Worm (Caenorhabditis elegans) whole organism, young adult: ENCODE measurements around the gene W05E10.5.
A peak's percentile ranks its signal among the peaks of the same experiment; 100 is the strongest.

Experiments
- B0019.2 ChIP-seq: fragments of 200-800 bp; sonication (Bioruptor generic); conservative IDR thresholded peaks from 2 replicates; pipeline ENCODE4 v1.3.6; 2022; ENCODE audit warnings: missing genetic modification reagents, missing genetic modification characterization, missing compliant biosample characterization
- B0336.3 ChIP-seq: fragments of 200-800 bp; sonication (Bioruptor generic); IDR thresholded peaks from 2 replicates; pipeline ENCODE4 v1.3.6; 2022; ENCODE audit warnings: missing genetic modification characterization, missing compliant biosample characterization
- F52B5.7 ChIP-seq: sonication (generic microtip); optimal IDR thresholded peaks from 2 replicates; lab custom pipeline; 2016; ENCODE audit warnings: mild to moderate bottlenecking, missing genetic modification characterization, missing compliant biosample characterization
- F55B11.4 ChIP-seq: sonication (generic microtip); optimal IDR thresholded peaks from 2 replicates; lab custom pipeline; 2016; ENCODE audit warnings: missing compliant biosample characterization, missing genetic modification characterization, borderline replicate concordance; ENCODE audit not compliant: insufficient read depth
- F57C9.4 ChIP-seq: sonication (generic microtip); optimal IDR thresholded peaks from 2 replicates; lab custom pipeline; 2017; ENCODE audit warnings: mild to moderate bottlenecking, missing genetic modification characterization, missing compliant biosample characterization
- K12H6.12 ChIP-seq: fragments of 200-800 bp; sonication (Bioruptor generic); optimal IDR thresholded peaks from 2 replicates; lab custom pipeline; 2018; ENCODE audit warnings: mild to moderate bottlenecking, missing genetic modification characterization, missing compliant biosample characterization
- Y53G8AR.9 ChIP-seq: fragments of 200-800 bp; sonication (Bioruptor generic); conservative IDR thresholded peaks from 2 replicates; pipeline ENCODE4 v1.3.6; 2022; ENCODE audit warnings: missing genetic modification reagents, missing genetic modification characterization, missing compliant biosample characterization
- Y56A3A.18 ChIP-seq: fragments of 200-800 bp; sonication (Bioruptor generic); IDR thresholded peaks from 2 replicates; pipeline ENCODE4 v1.3.6; 2022; ENCODE audit warnings: missing genetic modification reagents, missing genetic modification characterization, missing compliant biosample characterization
- Y67H2A.10 ChIP-seq: fragments of 200-800 bp; sonication (Bioruptor generic); conservative IDR thresholded peaks from 2 replicates; pipeline ENCODE4 v1.3.6; 2022; ENCODE audit warnings: missing genetic modification reagents, missing genetic modification characterization, missing compliant biosample characterization
- Y79H2A.3 ChIP-seq: fragments of 200-800 bp; sonication (Bioruptor generic); conservative IDR thresholded peaks from 2 replicates; pipeline ENCODE4 v1.3.6; 2022; ENCODE audit warnings: missing genetic modification reagents, missing genetic modification characterization, missing compliant biosample characterization
- Y95B8A.8 ChIP-seq: fragments of 200-800 bp; sonication (Bioruptor generic); IDR thresholded peaks from 2 replicates; pipeline ENCODE4 v1.3.6; 2022; ENCODE audit warnings: missing genetic modification reagents, missing genetic modification characterization, missing compliant biosample characterization
- ZK185.1 ChIP-seq: sonication (generic microtip); optimal IDR thresholded peaks from 2 replicates; lab custom pipeline; 2016; ENCODE audit warnings: mild to moderate bottlenecking, missing genetic modification characterization, missing compliant biosample characterization; ENCODE audit not compliant: poor library complexity, severe bottlenecking
- attf-5 ChIP-seq: fragments of 200-800 bp; sonication (Bioruptor generic); optimal IDR thresholded peaks from 2 replicates; lab custom pipeline; 2018; ENCODE audit warnings: mild to moderate bottlenecking, missing genetic modification characterization, missing compliant biosample characterization
- bed-2 ChIP-seq: fragments of 200-800 bp; sonication (Bioruptor generic); IDR thresholded peaks from 2 replicates; pipeline ENCODE4 v1.3.6; 2022; ENCODE audit warnings: missing genetic modification reagents, missing genetic modification characterization, missing compliant biosample characterization
- cebp-2 ChIP-seq: fragments of 200-800 bp; sonication (Bioruptor generic); IDR thresholded peaks from 2 replicates; pipeline ENCODE4 v1.3.6; 2022; ENCODE audit warnings: missing genetic modification characterization, missing compliant biosample characterization
- ceh-100 ChIP-seq: fragments of 200-800 bp; sonication (Bioruptor generic); IDR thresholded peaks from 2 replicates; pipeline ENCODE4 v1.3.6; 2022; ENCODE audit warnings: missing genetic modification reagents, missing genetic modification characterization, missing compliant biosample characterization
- ceh-27 ChIP-seq: fragments of 200-800 bp; sonication (Bioruptor generic); optimal IDR thresholded peaks from 2 replicates; lab custom pipeline; 2018; ENCODE audit warnings: mild to moderate bottlenecking, missing genetic modification characterization, moderate library complexity, missing compliant biosample characterization
- ceh-91 ChIP-seq: fragments of 200-800 bp; sonication (Bioruptor generic); IDR thresholded peaks from 2 replicates; pipeline ENCODE4 v1.3.6; 2022; ENCODE audit warnings: missing genetic modification reagents, missing genetic modification characterization, missing compliant biosample characterization
- die-1 ChIP-seq: sonication (generic microtip); optimal IDR thresholded peaks from 2 replicates; lab custom pipeline; 2016; ENCODE audit warnings: missing genotype, mild to moderate bottlenecking, missing genetic modification characterization, missing compliant biosample characterization
- ets-4 ChIP-seq: fragments of 200-800 bp; sonication (Bioruptor generic); optimal IDR thresholded peaks from 2 replicates; lab custom pipeline; 2018; ENCODE audit warnings: mild to moderate bottlenecking, missing genetic modification characterization, missing compliant biosample characterization
- him-1 ChIP-seq: sonication (generic microtip); optimal IDR thresholded peaks from 2 replicates; lab custom pipeline; 2016; ENCODE audit warnings: missing genotype, missing genetic modification reagents, missing genetic modification characterization, missing compliant biosample characterization
- hmg-1.2 ChIP-seq: fragments of 200-800 bp; sonication (Bioruptor generic); IDR thresholded peaks from 2 replicates; pipeline ENCODE4 v1.3.6; 2022; ENCODE audit warnings: missing genetic modification reagents, missing genetic modification characterization, missing compliant biosample characterization
- hrde-1 ChIP-seq: sonication (generic microtip); optimal IDR thresholded peaks from 2 replicates; lab custom pipeline; 2016; ENCODE audit warnings: missing genetic modification characterization, mild to moderate bottlenecking, missing compliant biosample characterization, moderate library complexity, missing genotype, missing genetic modification reagents, borderline replicate concordance
- hsf-1 ChIP-seq: fragments of 200-800 bp; sonication (Bioruptor generic); IDR thresholded peaks from 2 replicates; pipeline ENCODE4 v1.3.6; 2022; ENCODE audit warnings: missing genetic modification reagents, missing genetic modification characterization, missing compliant biosample characterization
- lag-1 ChIP-seq: fragments of 200-800 bp; sonication (Bioruptor generic); IDR thresholded peaks from 2 replicates; pipeline ENCODE4 v1.3.6; 2022; ENCODE audit warnings: missing genetic modification reagents, missing genetic modification characterization, missing compliant biosample characterization
- let-526 ChIP-seq: fragments of 200-800 bp; sonication (Bioruptor generic); IDR thresholded peaks from 2 replicates; pipeline ENCODE4 v1.3.6; 2022; ENCODE audit warnings: missing genetic modification reagents, missing genetic modification characterization, missing compliant biosample characterization
- let-607 ChIP-seq, 2 experiments: fragments of 200-800 bp in 1 of 2; sonication (Bioruptor generic) in 1 of 2; sonication (generic microtip) in 1 of 2; optimal IDR thresholded peaks; 2 replicates each; lab custom pipeline; 2016 to 2018; ENCODE audit warnings: mild to moderate bottlenecking in 2 of 2, missing compliant biosample characterization in 2 of 2, missing genetic modification characterization in 2 of 2, moderate library complexity in 2 of 2, missing genotype in 1 of 2
- lin-35 ChIP-seq, 3 experiments: fragments of 150-350 bp in 2 of 3; sonication (generic microtip) in 1 of 3; optimal IDR thresholded peaks; 2 replicates each; lab custom pipeline; 2014 to 2018; ENCODE audit warnings: missing biosample characterization in 3 of 3, missing genetic modification characterization in 3 of 3, missing genetic modification reagents in 3 of 3
- lsl-1 ChIP-seq: fragments of 200-800 bp; sonication (Bioruptor generic); optimal IDR thresholded peaks from 2 replicates; lab custom pipeline; 2018; ENCODE audit warnings: mild to moderate bottlenecking, missing genetic modification characterization, moderate library complexity, missing compliant biosample characterization
- lsy-27 ChIP-seq: sonication (generic microtip); optimal IDR thresholded peaks from 2 replicates; lab custom pipeline; 2017; ENCODE audit warnings: missing genetic modification characterization, mild to moderate bottlenecking, missing compliant biosample characterization, antibody characterized with exemption, missing genotype, borderline replicate concordance; ENCODE audit not compliant: insufficient read depth
- madf-3 ChIP-seq: fragments of 200-800 bp; sonication (Bioruptor generic); IDR thresholded peaks from 2 replicates; pipeline ENCODE4 v1.3.6; 2022; ENCODE audit warnings: missing genetic modification reagents, missing genetic modification characterization, missing compliant biosample characterization
- madf-6 ChIP-seq: fragments of 200-800 bp; sonication (Bioruptor generic); IDR thresholded peaks from 2 replicates; pipeline ENCODE4 v1.3.6; 2022; ENCODE audit warnings: missing genetic modification reagents, missing genetic modification characterization, missing compliant biosample characterization
- mcd-1 ChIP-seq: fragments of 200-800 bp; sonication (Bioruptor generic); IDR thresholded peaks from 2 replicates; pipeline ENCODE4 v1.3.6; 2022; ENCODE audit warnings: missing genetic modification reagents, missing genetic modification characterization, missing compliant biosample characterization
- mes-4 ChIP-seq: sonication (generic microtip); optimal IDR thresholded peaks from 2 replicates; lab custom pipeline; 2016; ENCODE audit warnings: missing genotype, missing genetic modification characterization, missing compliant biosample characterization
- nfya-1 ChIP-seq: sonication (generic microtip); optimal IDR thresholded peaks from 2 replicates; lab custom pipeline; 2017; ENCODE audit warnings: antibody characterized with exemption, missing compliant biosample characterization, missing genetic modification characterization, borderline replicate concordance; ENCODE audit not compliant: insufficient read depth
- nfya-2 ChIP-seq: fragments of 200-800 bp; sonication (Bioruptor generic); IDR thresholded peaks from 2 replicates; pipeline ENCODE4 v1.3.6; 2022; ENCODE audit warnings: missing genetic modification reagents, missing genetic modification characterization, missing compliant biosample characterization
- nhr-90 ChIP-seq: sonication (generic microtip); optimal IDR thresholded peaks from 2 replicates; lab custom pipeline; 2016; ENCODE audit warnings: missing genotype, mild to moderate bottlenecking, missing genetic modification characterization, missing compliant biosample characterization
- pbrm-1 ChIP-seq: fragments of 200-800 bp; sonication (Bioruptor generic); IDR thresholded peaks from 2 replicates; pipeline ENCODE4 v1.3.6; 2022; ENCODE audit warnings: missing genetic modification reagents, missing genetic modification characterization, missing compliant biosample characterization
- pha-4 ChIP-seq: fragments of 150-350 bp; sonication (generic microtip); optimal IDR thresholded peaks from 2 replicates; lab custom pipeline; 2014; ENCODE audit warnings: missing biosample characterization, missing genetic modification reagents, missing genetic modification characterization
- rcor-1 ChIP-seq: fragments of 200-800 bp; sonication (Bioruptor generic); IDR thresholded peaks from 2 replicates; pipeline ENCODE4 v1.3.6; 2022; ENCODE audit warnings: missing genetic modification reagents, missing genetic modification characterization, missing compliant biosample characterization
- sea-2 ChIP-seq: fragments of 200-800 bp; sonication (Bioruptor generic); IDR thresholded peaks from 2 replicates; pipeline ENCODE4 v1.3.6; 2022; ENCODE audit warnings: missing genetic modification characterization, missing compliant biosample characterization
- snpc-1.1 ChIP-seq: sonication (generic microtip); optimal IDR thresholded peaks from 2 replicates; lab custom pipeline; 2017; ENCODE audit warnings: missing genetic modification characterization, mild to moderate bottlenecking, missing compliant biosample characterization, antibody characterized with exemption, moderate library complexity, missing genotype, missing genetic modification reagents; ENCODE audit not compliant: insufficient read depth
- snpc-3.4 ChIP-seq: sonication (generic microtip); optimal IDR thresholded peaks from 2 replicates; lab custom pipeline; 2017; ENCODE audit warnings: missing genetic modification characterization, mild to moderate bottlenecking, missing compliant biosample characterization, antibody characterized with exemption, moderate library complexity, missing genotype, missing genetic modification reagents
- tlf-1 ChIP-seq: fragments of 200-800 bp; sonication (Bioruptor generic); optimal IDR thresholded peaks from 2 replicates; lab custom pipeline; 2018; ENCODE audit warnings: mild to moderate bottlenecking, missing genetic modification characterization, missing compliant biosample characterization
- zfh-2 ChIP-seq: fragments of 200-800 bp; sonication (Bioruptor generic); conservative IDR thresholded peaks from 2 replicates; pipeline ENCODE4 v1.3.6; 2022; ENCODE audit warnings: missing genetic modification reagents, missing genetic modification characterization, missing compliant biosample characterization
- zim-3 ChIP-seq: sonication (generic microtip); optimal IDR thresholded peaks from 2 replicates; lab custom pipeline; 2017; ENCODE audit warnings: mild to moderate bottlenecking, missing genetic modification characterization, moderate library complexity, missing compliant biosample characterization
- ztf-26 ChIP-seq: sonication (generic microtip); optimal IDR thresholded peaks from 2 replicates; lab custom pipeline; 2017; ENCODE audit warnings: missing genetic modification characterization, missing compliant biosample characterization

Gene W05E10.5

ce11 chrV:11644166-11644565 lies 51.3 kb downstream of the W05E10.5 start, which contains the start of gene bir-1:
bir-1 (plus strand) TSS chrV:11644477.
- TF ChIP-seq ztf-26 (tag; lab: Kevin White, UChicago): no peak
- TF ChIP-seq nhr-90: no peak
- TF ChIP-seq F55B11.4 (tag; lab: Kevin White, UChicago): no peak
- peak; percentile 46; the same call in 1 of the 2 replicates for TF ChIP-seq Y95B8A.8 (GFP tag; lab: Robert Waterston, UW)
- no peak for TF ChIP-seq nfya-2 (GFP tag; lab: Robert Waterston, UW)
- no peak for TF ChIP-seq zim-3 (tag; lab: Kevin White, UChicago)
- no peak for TF ChIP-seq tlf-1
- peak; percentile 21 for TF ChIP-seq him-1
- TF ChIP-seq bed-2: 0 out of 2 replicates have a peak, but pooled peaks have one; percentile 61
- no peak for TF ChIP-seq snpc-3.4 (tag; lab: Kevin White, UChicago)
- no peak for TF ChIP-seq B0019.2 (GFP tag; lab: Robert Waterston, UW)
- no peak for TF ChIP-seq cebp-2 (GFP tag; lab: Robert Waterston, UW)
- TF ChIP-seq attf-5: peak; percentile 81
- peak; percentile 40 for TF ChIP-seq lsl-1 (GFP tag; lab: Kevin White, UChicago)
- no peak for TF ChIP-seq die-1
- no peak for TF ChIP-seq Y53G8AR.9 (GFP tag; lab: Robert Waterston, UW)
- no peak for TF ChIP-seq lag-1
- TF ChIP-seq madf-6 (GFP tag; lab: Robert Waterston, UW): peak; percentile 57; the same call in 1 of the 2 replicates
- TF ChIP-seq Y67H2A.10 (GFP tag; lab: Robert Waterston, UW): 0 out of 2 replicates have a peak, but pooled peaks have one; percentile 23
- TF ChIP-seq lsy-27 (tag; lab: Kevin White, UChicago): no peak
- TF ChIP-seq ets-4 (GFP tag; lab: Kevin White, UChicago): no peak
- TF ChIP-seq ceh-100 (GFP tag; lab: Robert Waterston, UW): no peak
- TF ChIP-seq nfya-1 (tag; lab: Kevin White, UChicago): no peak
- TF ChIP-seq let-526: no peak
- no peak for TF ChIP-seq madf-3 (GFP tag; lab: Robert Waterston, UW)
- 0 out of 2 replicates have a peak, but pooled peaks have one; percentile 35 for TF ChIP-seq ceh-91 (GFP tag; lab: Robert Waterston, UW)
- no peak for TF ChIP-seq Y79H2A.3
- TF ChIP-seq hsf-1 (GFP tag; lab: Robert Waterston, UW): no peak
- TF ChIP-seq ZK185.1 (tag; lab: Kevin White, UChicago): peak; percentile 51
- TF ChIP-seq mcd-1: peak; percentile 74
- 0 out of 2 replicates have a peak, but pooled peaks have one; percentile 27 for TF ChIP-seq pbrm-1
- 0 out of 2 replicates have a peak, but pooled peaks have one; percentile 8 for TF ChIP-seq zfh-2
- no peak for TF ChIP-seq snpc-1.1
- TF ChIP-seq ceh-27 (GFP tag; lab: Kevin White, UChicago): no peak
- no peak for TF ChIP-seq Y56A3A.18 (GFP tag; lab: Robert Waterston, UW)
- TF ChIP-seq K12H6.12 (tag; lab: Kevin White, UChicago): peak; percentile 1
- TF ChIP-seq lin-35 (GFP tag; optimal IDR thresholded peaks at IDR 0.05; lab: Kevin White, UChicago): no peak
- TF ChIP-seq B0336.3: no peak
- no peak for TF ChIP-seq mes-4 (tag; lab: Kevin White, UChicago)
- no peak for TF ChIP-seq sea-2
- no peak for TF ChIP-seq F52B5.7 (tag; lab: Kevin White, UChicago)
- TF ChIP-seq F57C9.4: no peak
- TF ChIP-seq hmg-1.2 (GFP tag; lab: Robert Waterston, UW): peak; percentile 34; the same call in 1 of the 2 replicates
- TF ChIP-seq hrde-1 (tag; lab: Kevin White, UChicago): no peak
- no peak for TF ChIP-seq let-607 (tag; optimal IDR thresholded peaks at IDR 0.05; lab: Kevin White, UChicago)
- 0 out of 2 replicates have a peak, but pooled peaks have one; percentile 26 for TF ChIP-seq rcor-1 (GFP tag; lab: Robert Waterston, UW)
- no peak for TF ChIP-seq pha-4 (tag; lab: Kevin White, UChicago)
